Worm (Caenorhabditis elegans): Measurements from ENCODE around the gene pptr-2.
A peak's percentile ranks its signal among the peaks of the same experiment; 100 is the strongest.

The pptr-2 gene

DNA sequence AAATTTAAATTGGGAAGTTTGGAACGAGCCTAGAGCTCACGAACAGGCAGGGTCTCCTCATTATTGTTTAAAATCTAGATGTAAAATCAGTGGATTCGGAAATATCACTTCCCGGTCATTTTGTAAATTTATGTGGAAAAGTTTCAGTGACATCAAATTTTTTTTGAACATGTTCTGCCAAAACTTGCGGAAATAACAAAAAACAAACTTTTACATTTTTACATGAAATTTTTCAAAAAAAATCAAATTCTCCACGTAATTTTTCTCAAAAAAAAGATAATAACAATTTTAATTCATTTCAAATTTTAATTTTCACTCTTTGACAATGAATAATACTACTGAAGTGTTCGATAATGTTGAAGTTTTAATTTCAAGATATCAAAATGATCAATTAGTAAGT, 6.8 kb upstream of the pptr-2 start, which contains the start of gene C45B11.5:
Gene C45B11.5 (plus strand): TSS at position 301 of the 400 bp plus-strand sequence.
- no peak for TF ChIP-seq med-1 (GFP tag; optimal IDR thresholded peaks at IDR 0.05; ENCODE audit: insufficient read depth)
- no peak for TF ChIP-seq ztf-23 (GFP tag; IDR thresholded peaks at IDR 0.05)
- no peak for TF ChIP-seq ref-1 (GFP tag; conservative IDR thresholded peaks at IDR 0.05)
- TF ChIP-seq ztf-29 (GFP tag; IDR thresholded peaks at IDR 0.05): no peak

DNA sequence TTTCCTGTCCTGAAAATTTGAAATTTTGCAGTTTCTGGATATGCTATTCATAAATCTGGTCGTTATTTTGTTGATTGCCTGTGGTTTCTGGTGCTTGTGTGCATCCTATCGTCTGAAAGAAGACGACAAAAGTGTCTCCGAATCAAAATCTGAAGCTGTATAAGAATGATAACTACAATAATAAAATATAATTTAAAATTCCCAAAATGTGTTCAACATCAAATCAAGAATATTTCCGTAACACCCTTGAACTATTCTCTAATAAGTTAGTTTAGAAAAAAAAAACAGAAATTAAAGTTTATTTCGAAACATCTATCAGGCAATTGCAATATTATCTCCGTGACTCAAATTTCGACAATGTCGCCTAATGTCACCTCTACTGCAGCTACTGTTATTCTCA, 5.7 kb upstream of the pptr-2 start, which contains the start of gene C45B11.8:
Gene C45B11.8 (plus strand): TSS at position 301 of the 400 bp plus-strand sequence.
- TF ChIP-seq T22C8.4 (GFP tag; IDR thresholded peaks at IDR 0.05) (no peak), med-1 (GFP tag; optimal IDR thresholded peaks at IDR 0.05; ENCODE audit: insufficient read depth) (no peak), tab-1 (GFP tag; IDR thresholded peaks at IDR 0.05) (no peak)

DNA sequence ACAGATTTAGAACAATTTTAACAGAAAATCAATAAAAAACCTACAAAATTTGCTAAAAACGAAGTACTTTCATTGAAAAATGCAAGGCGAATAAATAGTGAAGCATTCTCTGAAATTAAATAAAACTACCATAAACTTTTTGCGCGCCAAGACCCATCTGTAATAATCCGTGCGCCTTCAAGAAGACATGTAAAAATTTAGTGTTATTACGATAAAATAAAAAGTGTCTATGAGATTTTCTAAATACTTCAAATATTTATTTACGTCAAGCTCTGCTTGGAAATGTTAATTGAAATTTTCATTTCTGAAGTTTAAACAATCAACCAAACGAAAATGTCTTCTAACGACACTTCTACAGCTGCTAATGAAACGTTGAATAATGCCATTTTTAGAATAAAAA, 5.3 kb upstream of the pptr-2 start, which contains the start of gene C45B11.9:
Gene C45B11.9 (plus strand): TSS at position 301 of the 400 bp plus-strand sequence.
- no peak for TF ChIP-seq ref-1 (GFP tag; conservative IDR thresholded peaks at IDR 0.05)
- TF ChIP-seq cog-1 (tag; optimal IDR thresholded peaks at IDR 0.05): no peak
- TF ChIP-seq klf-2 (GFP tag; conservative IDR thresholded peaks at IDR 0.05): no peak
- TF ChIP-seq med-1 (GFP tag; optimal IDR thresholded peaks at IDR 0.05; ENCODE audit: insufficient read depth): no peak
- no peak for TF ChIP-seq tab-1 (GFP tag; IDR thresholded peaks at IDR 0.05)
- no peak for TF ChIP-seq ztf-29 (GFP tag; IDR thresholded peaks at IDR 0.05)
- no peak for TF ChIP-seq T22C8.4 (GFP tag; IDR thresholded peaks at IDR 0.05)
- no peak for TF ChIP-seq flt-1 (GFP tag; IDR thresholded peaks at IDR 0.05)

DNA sequence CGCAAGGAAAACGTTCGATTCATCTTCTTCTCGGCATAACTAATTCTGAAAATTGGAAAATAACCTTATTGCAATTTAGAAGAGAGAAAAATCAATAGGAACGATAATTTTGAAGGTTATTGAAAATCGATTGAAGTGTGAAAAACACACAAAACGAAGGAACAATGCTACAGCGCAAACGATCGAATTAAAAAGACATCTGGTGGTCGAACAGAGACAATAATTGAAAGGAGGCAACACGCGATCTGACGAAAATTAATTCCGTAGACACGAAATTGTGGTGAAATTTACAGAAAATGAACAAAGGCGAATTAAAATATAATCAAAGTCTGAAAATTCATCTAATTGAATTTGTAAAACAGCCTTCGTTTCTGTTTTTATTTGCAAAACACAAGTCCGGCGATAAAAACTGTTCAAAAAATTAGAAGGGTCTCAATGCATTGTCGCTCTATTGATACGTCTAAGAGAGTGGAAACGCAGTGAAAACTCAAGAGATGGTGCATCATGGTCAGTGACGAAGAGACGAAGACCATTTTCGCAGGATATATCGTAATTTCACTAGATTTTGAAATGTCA, 4.7 kb upstream of the pptr-2 start, which contains the start of gene pak-2:
Gene pak-2 (minus strand): TSS at position 51 of the 576 bp plus-strand sequence.
- no peak for TF ChIP-seq tab-1 (GFP tag; IDR thresholded peaks at IDR 0.05)
- peak; percentile 85 for TF ChIP-seq ztf-23 (GFP tag; IDR thresholded peaks at IDR 0.05)
- no peak for TF ChIP-seq T22C8.4 (GFP tag; IDR thresholded peaks at IDR 0.05)
- TF ChIP-seq ref-1 (GFP tag; conservative IDR thresholded peaks at IDR 0.05): no peak
- no peak for TF ChIP-seq ztf-29 (GFP tag; IDR thresholded peaks at IDR 0.05)
- peak; percentile 49; the same call in 1 of the 2 replicates for TF ChIP-seq klf-2 (GFP tag; conservative IDR thresholded peaks at IDR 0.05)
- TF ChIP-seq cog-1 (tag; optimal IDR thresholded peaks at IDR 0.05): peak; percentile 87
- TF ChIP-seq flt-1 (GFP tag; IDR thresholded peaks at IDR 0.05): peak; percentile 77
- TF ChIP-seq med-1 (GFP tag; optimal IDR thresholded peaks at IDR 0.05; ENCODE audit: insufficient read depth): no peak

DNA sequence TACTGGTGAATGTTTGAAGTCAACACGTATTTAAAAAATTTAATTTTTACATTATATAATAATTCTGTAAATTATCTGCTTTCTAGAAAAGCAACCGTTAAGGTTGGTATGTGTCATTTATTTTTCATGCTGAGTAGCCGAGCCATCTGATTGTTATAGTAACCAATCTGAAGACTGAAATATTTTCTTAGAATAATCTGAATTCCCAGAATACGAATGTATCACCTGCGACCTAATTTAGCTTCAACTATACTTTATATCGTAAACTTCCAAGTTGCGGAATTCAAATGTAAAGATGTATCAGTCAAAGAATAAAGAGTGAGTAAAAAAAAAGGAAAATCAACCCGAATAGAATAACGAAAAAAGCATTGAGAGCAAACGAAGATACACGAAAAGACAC, 1.5 kb downstream of the pptr-2 start:
- TF ChIP-seq ref-1 (GFP tag; conservative IDR thresholded peaks at IDR 0.05) (no peak), flt-1 (GFP tag; IDR thresholded peaks at IDR 0.05) (no peak), med-1 (GFP tag; optimal IDR thresholded peaks at IDR 0.05; ENCODE audit: insufficient read depth) (no peak), cog-1 (tag; optimal IDR thresholded peaks at IDR 0.05) (no peak), ztf-29 (GFP tag; IDR thresholded peaks at IDR 0.05) (no peak), T22C8.4 (GFP tag; IDR thresholded peaks at IDR 0.05) (no peak), tab-1 (GFP tag; IDR thresholded peaks at IDR 0.05) (no peak), ztf-23 (GFP tag; IDR thresholded peaks at IDR 0.05) (no peak), klf-2 (GFP tag; conservative IDR thresholded peaks at IDR 0.05) (no peak)

DNA sequence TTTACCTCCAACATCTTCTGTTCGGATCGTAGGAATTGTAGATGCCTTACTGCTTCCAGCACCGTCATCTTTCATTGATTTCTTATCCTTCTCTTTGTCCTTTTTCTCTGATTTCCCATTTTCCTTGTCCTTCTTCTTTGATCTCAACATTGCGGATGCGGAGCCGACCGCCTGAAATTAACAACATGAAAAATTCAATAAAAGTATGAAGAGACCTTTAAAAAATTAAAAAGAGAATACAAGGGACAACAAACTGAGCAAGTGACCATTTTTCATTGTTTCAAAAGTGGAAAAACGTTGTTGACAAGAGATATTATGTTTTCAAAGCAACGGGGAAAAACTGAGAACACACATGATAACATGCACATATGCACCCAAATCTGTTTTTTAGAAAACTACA, 4.1 kb downstream of the pptr-2 start:
- TF ChIP-seq ztf-23 (GFP tag; IDR thresholded peaks at IDR 0.05): no peak
- TF ChIP-seq ref-1 (GFP tag; conservative IDR thresholded peaks at IDR 0.05): no peak
- TF ChIP-seq klf-2 (GFP tag; conservative IDR thresholded peaks at IDR 0.05): no peak
- TF ChIP-seq flt-1 (GFP tag; IDR thresholded peaks at IDR 0.05): no peak
- no peak for TF ChIP-seq ztf-29 (GFP tag; IDR thresholded peaks at IDR 0.05)
- no peak for TF ChIP-seq med-1 (GFP tag; optimal IDR thresholded peaks at IDR 0.05; ENCODE audit: insufficient read depth)
- no peak for TF ChIP-seq tab-1 (GFP tag; IDR thresholded peaks at IDR 0.05)
- TF ChIP-seq T22C8.4 (GFP tag; IDR thresholded peaks at IDR 0.05): no peak
- no peak for TF ChIP-seq cog-1 (tag; optimal IDR thresholded peaks at IDR 0.05)

DNA sequence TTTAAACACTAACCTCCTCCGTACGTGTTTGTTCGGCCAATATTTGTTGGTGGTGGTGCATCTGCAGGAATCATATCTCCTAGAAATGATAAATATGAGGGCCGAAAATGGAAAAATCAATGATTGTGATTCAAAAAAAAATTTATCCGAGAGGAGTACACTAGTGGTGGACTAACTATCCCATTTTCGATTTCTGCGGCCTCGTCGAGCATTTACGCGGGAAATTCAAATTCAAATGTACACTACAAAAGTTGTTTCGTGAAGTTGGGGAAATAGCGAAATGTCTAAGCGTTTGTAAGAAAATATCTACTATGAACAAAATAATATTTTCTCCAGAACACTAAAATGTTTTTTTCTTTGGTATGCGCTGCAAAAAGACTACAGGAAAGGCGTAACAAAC, 5.4 kb downstream of the pptr-2 start:
- TF ChIP-seq tab-1 (GFP tag; IDR thresholded peaks at IDR 0.05): no peak
- TF ChIP-seq ref-1 (GFP tag; conservative IDR thresholded peaks at IDR 0.05): no peak
- no peak for TF ChIP-seq med-1 (GFP tag; optimal IDR thresholded peaks at IDR 0.05; ENCODE audit: insufficient read depth)
- peak; percentile 38; the same call in 1 of the 2 replicates for TF ChIP-seq T22C8.4 (GFP tag; IDR thresholded peaks at IDR 0.05)
- no peak for TF ChIP-seq ztf-29 (GFP tag; IDR thresholded peaks at IDR 0.05)
- TF ChIP-seq cog-1 (tag; optimal IDR thresholded peaks at IDR 0.05): peak; percentile 39
- TF ChIP-seq ztf-23 (GFP tag; IDR thresholded peaks at IDR 0.05): peak; percentile 71
- TF ChIP-seq klf-2 (GFP tag; conservative IDR thresholded peaks at IDR 0.05): no peak
- peak; percentile 47; the same call in 1 of the 2 replicates for TF ChIP-seq flt-1 (GFP tag; IDR thresholded peaks at IDR 0.05)

DNA sequence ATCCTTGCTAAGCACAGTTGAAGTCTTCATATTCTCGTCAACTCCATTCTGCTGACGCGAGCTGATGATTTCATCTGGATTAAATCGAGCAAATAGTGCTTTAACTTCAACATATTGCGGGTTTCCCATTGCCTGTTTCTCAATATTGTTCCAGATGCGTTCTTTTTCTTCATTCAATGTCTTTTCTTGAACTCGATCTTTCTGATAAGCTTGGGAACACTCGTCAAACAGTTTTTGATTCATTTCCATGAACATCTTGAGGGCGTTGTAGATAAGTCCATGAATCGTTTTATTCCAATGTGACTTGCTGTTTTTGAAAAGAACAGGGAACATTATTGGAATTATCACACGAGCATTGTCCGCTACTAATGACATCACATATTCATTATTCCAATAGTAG, 7.0 kb downstream of the pptr-2 start:
- no peak for TF ChIP-seq ztf-29 (GFP tag; IDR thresholded peaks at IDR 0.05)
- no peak for TF ChIP-seq flt-1 (GFP tag; IDR thresholded peaks at IDR 0.05)
- no peak for TF ChIP-seq klf-2 (GFP tag; conservative IDR thresholded peaks at IDR 0.05)

DNA sequence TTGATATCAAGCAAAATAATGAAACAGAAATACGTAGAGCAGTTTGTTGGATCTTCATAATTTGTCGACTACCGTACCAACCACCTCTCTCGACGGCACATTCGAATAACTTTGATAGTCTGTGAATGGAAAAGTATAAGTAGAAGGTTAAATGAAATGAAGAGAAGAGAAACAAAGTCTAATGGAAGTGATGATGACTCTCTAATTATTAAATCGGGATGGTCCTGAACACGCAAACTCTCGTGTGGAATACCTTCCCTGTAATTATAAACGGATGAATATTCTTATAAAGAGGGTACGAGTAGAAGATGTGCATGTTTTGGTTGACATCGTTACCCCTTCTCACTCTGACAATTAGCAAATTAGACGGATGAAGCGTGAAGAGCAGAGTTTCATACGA, 11.9 kb downstream of the pptr-2 start, which contains the start of the genes C13G3.12 and hot-6:
Gene C13G3.12 (minus strand): TSS at position 101 of the 400 bp plus-strand sequence.
Gene hot-6 (minus strand): TSS at position 121 of the 400 bp plus-strand sequence.
- no peak for TF ChIP-seq tab-1 (GFP tag; IDR thresholded peaks at IDR 0.05)
- no peak for TF ChIP-seq klf-2 (GFP tag; conservative IDR thresholded peaks at IDR 0.05)
- TF ChIP-seq T22C8.4 (GFP tag; IDR thresholded peaks at IDR 0.05): no peak
- TF ChIP-seq med-1 (GFP tag; optimal IDR thresholded peaks at IDR 0.05; ENCODE audit: insufficient read depth): no peak
- TF ChIP-seq flt-1 (GFP tag; IDR thresholded peaks at IDR 0.05): no peak
- no peak for TF ChIP-seq cog-1 (tag; optimal IDR thresholded peaks at IDR 0.05)
- no peak for TF ChIP-seq ztf-23 (GFP tag; IDR thresholded peaks at IDR 0.05)
- no peak for TF ChIP-seq ref-1 (GFP tag; conservative IDR thresholded peaks at IDR 0.05)
- no peak for TF ChIP-seq ztf-29 (GFP tag; IDR thresholded peaks at IDR 0.05)

Data from whole organism, midembryonic.